Worm (Caenorhabditis elegans) whole organism, early embryonic: ENCODE results near the gene lsd-1.

Source experiments
- aly-1 ChIP-seq: sonication (generic microtip); optimal IDR thresholded peaks from 2 replicates; lab custom pipeline; 2016; ENCODE audit warnings: missing genetic modification characterization, missing compliant biosample characterization
- ama-1 ChIP-seq: fragments of 150-350 bp; optimal IDR thresholded peaks from 2 replicates; lab custom pipeline; 2014
- ceh-13 ChIP-seq: fragments of 200-800 bp; sonication (Bioruptor generic); optimal IDR thresholded peaks from 2 replicates; lab custom pipeline; 2018; ENCODE audit warnings: mild to moderate bottlenecking, missing genetic modification characterization, missing compliant biosample characterization
- flt-1 ChIP-seq: fragments of 200-800 bp; sonication (Bioruptor generic); IDR thresholded peaks from 2 replicates; pipeline ENCODE4 v1.3.6; 2022; ENCODE audit warnings: missing genetic modification characterization, missing compliant biosample characterization

DNA sequence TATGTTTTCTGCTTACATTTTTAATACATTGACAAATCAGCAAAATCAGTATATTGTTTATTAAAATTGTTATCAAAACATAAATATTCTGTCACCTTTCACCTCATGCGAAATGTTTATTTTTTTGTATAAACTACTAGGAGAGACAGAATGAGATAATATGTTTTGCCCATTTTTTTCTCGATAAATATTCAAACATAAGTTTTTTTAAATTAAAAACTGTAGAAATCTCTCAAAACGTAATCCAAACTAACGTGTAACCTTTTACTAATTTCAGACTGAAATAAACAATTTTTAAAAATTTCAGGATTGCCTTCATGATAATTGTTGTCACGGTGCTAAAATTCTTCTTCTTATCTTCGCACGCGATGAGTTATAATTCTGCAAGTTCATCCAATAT lies 8.6 kb downstream of the lsd-1 start, which contains the start of gene T08D10.5:
- TF ChIP-seq ama-1 (no peak), ceh-13 (GFP tag; lab: Kevin White, UChicago) (no peak), flt-1 (no peak), aly-1 (tag; lab: Kevin White, UChicago) (no peak)
